Fruit fly (Drosophila melanogaster): ENCODE results near the gene Archease.

The Archease gene

dm6 chr3R:21687902-21688301 is 25.1 kb upstream of the Archease start (continued):
- no peak for TF ChIP-seq CG10669 (GFP tag; optimal IDR thresholded peaks at IDR 0.05)
- TF ChIP-seq Blimp-1 (GFP tag; optimal IDR thresholded peaks at IDR 0.05), result no peak
- TF ChIP-seq Ets21C (GFP tag; optimal IDR thresholded peaks at IDR 0.05), result peak; percentile 11
- peak; percentile 84 for TF ChIP-seq eg (GFP tag; IDR thresholded peaks at IDR 0.05)
- peak; percentile 17 for TF ChIP-seq CG7368 (GFP tag; optimal IDR thresholded peaks at IDR 0.05)
- TF ChIP-seq CG3919 (GFP tag; optimal IDR thresholded peaks at IDR 0.05), result peak; percentile 40
- peak; percentile 46 for TF ChIP-seq CG6276 (GFP tag; optimal IDR thresholded peaks at IDR 0.05)
- peak; percentile 11 for TF ChIP-seq Sox15 (GFP tag; optimal IDR thresholded peaks at IDR 0.05)
- TF ChIP-seq pdm3 (GFP tag; optimal IDR thresholded peaks at IDR 0.05), result peak; percentile 61
- no peak for TF ChIP-seq CG11902 (GFP tag; optimal IDR thresholded peaks at IDR 0.05)
- no peak for TF ChIP-seq CG3032 (tag; optimal IDR thresholded peaks at IDR 0.05)
- peak; percentile 23 for TF ChIP-seq CG31627 (GFP tag; optimal IDR thresholded peaks at IDR 0.05)
- TF ChIP-seq salr (GFP tag; optimal IDR thresholded peaks at IDR 0.05), result peak in 1 of 2 experiments; percentile 1
- TF ChIP-seq CG11294 (GFP tag; IDR thresholded peaks at IDR 0.05), result peak; percentile 64; the same call in 1 of the 2 replicates
- TF ChIP-seq CG6854 (GFP tag; optimal IDR thresholded peaks at IDR 0.05), result no peak
- peak; percentile 50 for TF ChIP-seq Hr4 (GFP tag; optimal IDR thresholded peaks at IDR 0.05)
- peak; percentile 49 for TF ChIP-seq acj6 (GFP tag; optimal IDR thresholded peaks at IDR 0.05)
- 0 out of 2 replicates have a peak, but pooled peaks have one; percentile 16 for TF ChIP-seq Gug (GFP tag; IDR thresholded peaks at IDR 0.05)
- TF ChIP-seq dsx (GFP tag; optimal IDR thresholded peaks at IDR 0.05; ENCODE audit: poor library complexity, severe bottlenecking), result no peak
- peak; percentile 4 for TF ChIP-seq CG34406 (GFP tag; optimal IDR thresholded peaks at IDR 0.05)
- no peak for TF ChIP-seq CG8319 (GFP tag; optimal IDR thresholded peaks at IDR 0.05)
- TF ChIP-seq cyc (GFP tag; optimal IDR thresholded peaks at IDR 0.05), result peak; percentile 40
- peak; percentile 81 for TF ChIP-seq Eip78C (GFP tag)
- TF ChIP-seq CG6808 (GFP tag; optimal IDR thresholded peaks at IDR 0.05), result no peak

DNA sequence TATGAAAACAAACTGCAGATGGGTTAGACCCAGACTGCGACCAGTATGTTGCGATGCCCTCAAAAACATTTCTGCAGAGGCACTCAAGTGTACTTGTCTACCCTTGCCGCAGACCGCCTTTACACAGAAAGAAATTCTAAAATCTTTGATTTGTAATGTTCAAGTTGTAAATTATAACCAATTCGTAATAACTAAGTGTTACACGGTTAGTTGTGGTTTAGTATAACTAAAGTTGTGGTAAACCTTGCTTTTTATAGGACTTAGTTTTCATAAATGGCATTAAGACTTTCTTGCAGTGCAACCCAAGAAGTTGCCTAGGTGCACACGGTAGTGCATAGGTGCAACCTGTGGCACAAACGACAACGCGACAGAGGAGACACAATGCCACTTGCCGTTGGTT is 19.3 kb upstream of the Archease start:
- TF ChIP-seq fd85E (GFP tag; optimal IDR thresholded peaks at IDR 0.05) (no peak), OdsH (GFP tag; optimal IDR thresholded peaks at IDR 0.05) (peak; percentile 62), CG11902 (GFP tag; optimal IDR thresholded peaks at IDR 0.05) (no peak), CG6792 (GFP tag; optimal IDR thresholded peaks at IDR 0.05) (peak; percentile 27), Hr39 (GFP tag; optimal IDR thresholded peaks at IDR 0.05) (no peak), Gug (GFP tag; IDR thresholded peaks at IDR 0.05) (peak; percentile 58; the same call in 1 of the 2 replicates), CG3032 (tag; optimal IDR thresholded peaks at IDR 0.05) (peak; percentile 80), CG6808 (GFP tag; optimal IDR thresholded peaks at IDR 0.05) (peak; percentile 77), esn (GFP tag; optimal IDR thresholded peaks at IDR 0.05) (peak; percentile 17), Hr38 (GFP tag; optimal IDR thresholded peaks at IDR 0.05) (no peak), cyc (GFP tag; optimal IDR thresholded peaks at IDR 0.05) (peak; percentile 2), dsx (GFP tag; optimal IDR thresholded peaks at IDR 0.05; ENCODE audit: poor library complexity, severe bottlenecking) (peak; percentile 80), spab (GFP tag; optimal IDR thresholded peaks at IDR 0.05) (peak; percentile 76), dac (GFP tag; optimal IDR thresholded peaks at IDR 0.05) (no peak), Sox102F (GFP tag; optimal IDR thresholded peaks at IDR 0.05) (no peak), CG6163 (GFP tag; IDR thresholded peaks at IDR 0.05) (peak; percentile 86), CG3919 (GFP tag; optimal IDR thresholded peaks at IDR 0.05) (peak; percentile 81), achi (GFP tag; optimal IDR thresholded peaks at IDR 0.05) (peak; percentile 70), svp (GFP tag) (no peak), Eip75B (GFP tag; optimal IDR thresholded peaks at IDR 0.05) (peak; percentile 71), vri (GFP tag; optimal IDR thresholded peaks at IDR 0.05) (no peak), CG34406 (GFP tag; optimal IDR thresholded peaks at IDR 0.05) (peak; percentile 36), CG9139 (GFP tag; optimal IDR thresholded peaks at IDR 0.05) (peak; percentile 59), fkh (GFP tag; optimal IDR thresholded peaks at IDR 0.05) (no peak), CG10631 (GFP tag; optimal IDR thresholded peaks at IDR 0.05) (peak; percentile 73), CG11762 (GFP tag; optimal IDR thresholded peaks at IDR 0.05; ENCODE audit: insufficient read depth) (peak; percentile 49), CG7368 (GFP tag; optimal IDR thresholded peaks at IDR 0.05) (peak; percentile 33), Eip78C (GFP tag) (peak; percentile 94), Eip93F (GFP tag; optimal IDR thresholded peaks at IDR 0.05) (no peak), CG6854 (GFP tag; optimal IDR thresholded peaks at IDR 0.05) (no peak), Ets96B (tag; optimal IDR thresholded peaks at IDR 0.05) (peak; percentile 84), CG32006 (GFP tag; optimal IDR thresholded peaks at IDR 0.05) (peak; percentile 79), acj6 (GFP tag; optimal IDR thresholded peaks at IDR 0.05) (peak; percentile 73), Sox14 (GFP tag; optimal IDR thresholded peaks at IDR 0.05) (peak; percentile 66), Blimp-1 (GFP tag; optimal IDR thresholded peaks at IDR 0.05) (no peak), CG8119 (GFP tag; IDR thresholded peaks at IDR 0.05) (peak; percentile 84), Sox15 (GFP tag; optimal IDR thresholded peaks at IDR 0.05) (no peak), CG11294 (GFP tag; IDR thresholded peaks at IDR 0.05) (peak; percentile 39; the same call in 1 of the 2 replicates), CG4318 (GFP tag; optimal IDR thresholded peaks at IDR 0.05) (peak; percentile 56)
